Worm (Caenorhabditis elegans) whole organism, early embryonic: ENCODE data around the gene dct-6.

Source experiments
- B0310.2 ChIP-seq: sonication (generic microtip); optimal IDR thresholded peaks from 2 replicates; lab custom pipeline; 2016; ENCODE audit warnings: mild to moderate bottlenecking, missing genetic modification characterization, missing compliant biosample characterization
- F13C5.2 ChIP-seq: sonication (generic microtip); optimal IDR thresholded peaks from 2 replicates; lab custom pipeline; 2017; ENCODE audit warnings: mild to moderate bottlenecking, missing genetic modification characterization, inconsistent platforms, missing compliant biosample characterization
- aly-1 ChIP-seq: sonication (generic microtip); optimal IDR thresholded peaks from 2 replicates; lab custom pipeline; 2016; ENCODE audit warnings: missing genetic modification characterization, missing compliant biosample characterization
- ama-1 ChIP-seq: fragments of 150-350 bp; optimal IDR thresholded peaks from 2 replicates; lab custom pipeline; 2014
- ceh-13 ChIP-seq: fragments of 200-800 bp; sonication (Bioruptor generic); optimal IDR thresholded peaks from 2 replicates; lab custom pipeline; 2018; ENCODE audit warnings: mild to moderate bottlenecking, missing genetic modification characterization, missing compliant biosample characterization
- ceh-36 ChIP-seq: sonication (generic microtip); optimal IDR thresholded peaks from 2 replicates; lab custom pipeline; 2016; ENCODE audit warnings: missing genetic modification characterization, inconsistent platforms, missing compliant biosample characterization
- ets-7 ChIP-seq: sonication (generic microtip); optimal IDR thresholded peaks from 2 replicates; lab custom pipeline; 2016; ENCODE audit warnings: missing genotype, missing genetic modification characterization, missing compliant biosample characterization
- flt-1 ChIP-seq: fragments of 200-800 bp; sonication (Bioruptor generic); IDR thresholded peaks from 2 replicates; pipeline ENCODE4 v1.3.6; 2022; ENCODE audit warnings: missing genetic modification characterization, missing compliant biosample characterization
- hmbx-1 ChIP-seq: sonication (generic microtip); optimal IDR thresholded peaks from 2 replicates; lab custom pipeline; 2016; ENCODE audit warnings: mild to moderate bottlenecking, missing genetic modification characterization, missing compliant biosample characterization
- hmg-4 ChIP-seq: fragments of 200-800 bp; sonication (Bioruptor generic); optimal IDR thresholded peaks from 2 replicates; lab custom pipeline; 2018; ENCODE audit warnings: mild to moderate bottlenecking, missing genetic modification characterization, missing compliant biosample characterization
- hnd-1 ChIP-seq: sonication (generic microtip); optimal IDR thresholded peaks from 2 replicates; lab custom pipeline; 2016; ENCODE audit warnings: missing genetic modification characterization, missing compliant biosample characterization
- pes-1 ChIP-seq: fragments of 200-800 bp; sonication (Bioruptor generic); IDR thresholded peaks from 2 replicates; pipeline ENCODE4 v1.3.6; 2022; ENCODE audit warnings: missing genetic modification reagents, missing genetic modification characterization, missing compliant biosample characterization
- scrt-1 ChIP-seq: fragments of 200-800 bp; sonication (Bioruptor generic); IDR thresholded peaks from 2 replicates; pipeline ENCODE4 v1.3.6; 2022; ENCODE audit warnings: missing genetic modification characterization, missing compliant biosample characterization
- sea-1 ChIP-seq: fragments of 200-800 bp; sonication (Bioruptor generic); conservative IDR thresholded peaks from 2 replicates; pipeline ENCODE4 v1.3.6; 2022; ENCODE audit warnings: missing genetic modification characterization, missing compliant biosample characterization
- tbx-11 ChIP-seq: fragments of 200-800 bp; sonication (Bioruptor generic); IDR thresholded peaks from 2 replicates; pipeline ENCODE4 v1.3.6; 2022; ENCODE audit warnings: missing genetic modification characterization, missing compliant biosample characterization
- tbx-37 ChIP-seq: fragments of 200-800 bp; sonication (Bioruptor generic); conservative IDR thresholded peaks from 2 replicates; pipeline ENCODE4 v1.3.6; 2022; ENCODE audit warnings: missing genetic modification reagents, missing genetic modification characterization, missing compliant biosample characterization
- tra-4 ChIP-seq: sonication (generic microtip); optimal IDR thresholded peaks from 2 replicates; lab custom pipeline; 2017; ENCODE audit warnings: missing genetic modification characterization, missing compliant biosample characterization

Gene dct-6

ce11 chrIII:5931433-5931994, 34.7 kb upstream of the dct-6 start, which contains the start of gene EGAP1.5:
EGAP1.5 (plus strand) TSS chrIII:5931721.
- no peak for TF ChIP-seq B0310.2 (tag; lab: Kevin White, UChicago)
- no peak for TF ChIP-seq scrt-1 (GFP tag; lab: Robert Waterston, UW)
- TF ChIP-seq ets-7: no peak
- no peak for TF ChIP-seq ama-1
- no peak for TF ChIP-seq ceh-13 (GFP tag; lab: Kevin White, UChicago)

DNA sequence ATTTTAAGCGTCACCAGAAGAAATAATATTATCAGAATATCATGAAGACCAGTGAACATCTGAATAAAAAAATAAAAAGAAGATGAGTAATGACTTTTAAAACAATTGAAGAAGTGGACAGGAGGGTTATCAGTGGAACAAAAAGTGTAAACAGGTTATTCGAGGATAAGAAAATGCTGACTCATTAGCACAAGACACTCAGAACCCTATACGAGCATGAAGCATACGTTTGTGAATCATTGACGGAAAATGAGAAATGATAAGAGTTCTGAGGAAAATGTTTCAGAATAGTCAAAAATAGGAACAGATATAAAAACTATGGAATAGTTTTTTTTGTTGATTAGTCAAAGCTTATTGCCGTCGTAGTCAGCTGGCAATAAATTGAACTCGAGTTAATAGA, 33.4 kb upstream of the dct-6 start, which contains the start of gene zmp-1:
zmp-1 (minus strand) TSS at position 101 of the 400 bp plus-strand sequence.
- TF ChIP-seq flt-1 (GFP tag; lab: Robert Waterston, UW): no peak
- no peak for TF ChIP-seq ama-1
- TF ChIP-seq hmg-4 (GFP tag; lab: Kevin White, UChicago): no peak
- TF ChIP-seq tbx-11 (GFP tag; lab: Robert Waterston, UW): no peak
- TF ChIP-seq aly-1 (tag; lab: Kevin White, UChicago): no peak

DNA sequence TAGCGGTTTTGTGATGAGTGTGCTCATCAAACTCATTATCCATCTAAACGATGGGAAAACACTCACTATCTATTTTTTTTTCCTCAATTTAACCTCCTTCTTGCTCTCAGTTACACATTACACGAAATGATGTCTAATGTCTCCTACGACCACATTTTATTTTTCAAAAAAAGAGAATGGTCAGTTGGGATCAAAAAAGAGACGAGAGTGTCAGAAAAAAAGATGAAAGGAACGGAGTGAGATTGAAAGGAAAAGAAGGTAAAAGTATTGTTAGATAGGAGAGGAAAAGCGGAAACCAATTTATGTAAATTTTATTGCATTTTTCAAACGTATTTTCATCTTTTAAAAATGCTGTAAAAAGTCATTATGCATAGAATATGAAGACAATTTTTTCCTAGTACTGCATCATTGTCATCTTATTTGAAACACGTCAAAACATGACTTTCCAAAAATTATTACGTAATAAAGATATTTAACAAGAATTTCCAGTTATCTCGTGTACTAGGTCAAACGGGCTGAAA, 32.0 kb upstream of the dct-6 start:
- TF ChIP-seq tbx-11 (GFP tag; lab: Robert Waterston, UW): no peak
- TF ChIP-seq B0310.2 (tag; lab: Kevin White, UChicago): no peak
- no peak for TF ChIP-seq pes-1 (GFP tag; lab: Robert Waterston, UW)
- no peak for TF ChIP-seq ets-7
- TF ChIP-seq hmbx-1 (tag; lab: Kevin White, UChicago): no peak
- TF ChIP-seq ama-1: no peak
- no peak for TF ChIP-seq F13C5.2

DNA sequence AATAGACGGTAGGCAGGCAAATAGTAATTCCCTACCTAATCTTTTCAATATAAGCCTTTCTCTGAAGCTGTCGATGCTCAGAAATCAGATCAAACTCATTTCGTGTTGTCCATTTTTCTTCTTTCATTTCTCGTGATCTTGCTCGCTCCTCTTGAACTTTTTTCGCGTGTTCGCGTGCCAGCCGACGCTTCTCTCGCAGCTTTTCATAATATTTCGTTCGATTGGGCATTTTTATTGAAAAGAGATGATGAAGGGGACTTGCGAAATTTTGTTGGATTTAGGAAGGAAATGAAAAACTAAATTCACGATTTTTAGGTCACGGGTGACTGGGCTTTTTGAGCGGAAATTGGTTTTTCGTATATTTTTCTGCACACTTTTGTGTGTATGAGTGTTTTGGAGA, 29.2 kb upstream of the dct-6 start, which contains the start of gene EGAP1.1:
EGAP1.1 (minus strand) TSS at position 229 of the 400 bp plus-strand sequence.
- TF ChIP-seq flt-1 (GFP tag; lab: Robert Waterston, UW) (no peak), hmg-4 (GFP tag; lab: Kevin White, UChicago) (no peak), pes-1 (GFP tag; lab: Robert Waterston, UW) (no peak), F13C5.2 (no peak), aly-1 (tag; lab: Kevin White, UChicago) (no peak)

ce11 chrIII:5938013-5938412, 28.2 kb upstream of the dct-6 start:
- TF ChIP-seq ets-7 (no peak), hnd-1 (no peak), flt-1 (GFP tag; lab: Robert Waterston, UW) (no peak), ceh-36 (tag; lab: Kevin White, UChicago) (no peak), B0310.2 (tag; lab: Kevin White, UChicago) (no peak), tra-4 (tag; lab: Kevin White, UChicago) (no peak), F13C5.2 (no peak), scrt-1 (GFP tag; lab: Robert Waterston, UW) (no peak), aly-1 (tag; lab: Kevin White, UChicago) (no peak), hmbx-1 (tag; lab: Kevin White, UChicago) (no peak), ama-1 (no peak), ceh-13 (GFP tag; lab: Kevin White, UChicago) (no peak), pes-1 (GFP tag; lab: Robert Waterston, UW) (no peak), tbx-37 (GFP tag; lab: Robert Waterston, UW) (no peak), tbx-11 (GFP tag; lab: Robert Waterston, UW) (no peak), sea-1 (GFP tag; lab: Robert Waterston, UW) (no peak), hmg-4 (GFP tag; lab: Kevin White, UChicago) (no peak)

ce11 chrIII:5938790-5939452, 27.3 kb upstream of the dct-6 start:
- TF ChIP-seq flt-1 (GFP tag; lab: Robert Waterston, UW): no peak
- no peak for TF ChIP-seq sea-1 (GFP tag; lab: Robert Waterston, UW)
- no peak for TF ChIP-seq hmbx-1 (tag; lab: Kevin White, UChicago)
- TF ChIP-seq B0310.2 (tag; lab: Kevin White, UChicago): no peak
- TF ChIP-seq F13C5.2: no peak
- TF ChIP-seq hmg-4 (GFP tag; lab: Kevin White, UChicago): no peak
- no peak for TF ChIP-seq aly-1 (tag; lab: Kevin White, UChicago)
- no peak for TF ChIP-seq scrt-1 (GFP tag; lab: Robert Waterston, UW)
- TF ChIP-seq pes-1 (GFP tag; lab: Robert Waterston, UW): no peak
- no peak for TF ChIP-seq hnd-1
- no peak for TF ChIP-seq tbx-11 (GFP tag; lab: Robert Waterston, UW)
- no peak for TF ChIP-seq tra-4 (tag; lab: Kevin White, UChicago)
- TF ChIP-seq ama-1: no peak
- no peak for TF ChIP-seq ceh-13 (GFP tag; lab: Kevin White, UChicago)
- TF ChIP-seq ceh-36 (tag; lab: Kevin White, UChicago): no peak
- no peak for TF ChIP-seq tbx-37 (GFP tag; lab: Robert Waterston, UW)
- no peak for TF ChIP-seq ets-7

- TF ChIP-seq scrt-1 (GFP tag; lab: Robert Waterston, UW): no peak
- peak; percentile 31; the same call in 1 of the 2 replicates for TF ChIP-seq flt-1 (GFP tag; lab: Robert Waterston, UW)
Measured at ce11 chrIII:5939453-5940296, 26.5 kb upstream of the dct-6 start, which contains the start of gene ubq-1. ubq-1 (plus strand) TSS chrIII:5940254.
